Worm (Caenorhabditis elegans): ENCODE results near the gene tkt-1.

The tkt-1 gene

ce11 chrIV:10243276-10243675, at the start of gene tkt-1:
Gene tkt-1, plus strand, starts transcription at chrIV:10243612.
- TF ChIP-seq W03F9.2 (tag; optimal IDR thresholded peaks at IDR 0.05): no peak
- no peak for TF ChIP-seq dao-5 (tag; optimal IDR thresholded peaks at IDR 0.05)
- no peak for TF ChIP-seq him-1 (tag; optimal IDR thresholded peaks at IDR 0.05)

- TF ChIP-seq W03F9.2 (tag; optimal IDR thresholded peaks at IDR 0.05) (no peak), dao-5 (tag; optimal IDR thresholded peaks at IDR 0.05) (no peak), him-1 (tag; optimal IDR thresholded peaks at IDR 0.05) (no peak)
These were observed 49.1 kb upstream of the tkt-1 start, which contains the start of gene ptrg-1 for ce11 chrIV:10194345-10194744. Gene ptrg-1, minus strand, starts transcription at chrIV:10194445.

- TF ChIP-seq him-1 (tag; optimal IDR thresholded peaks at IDR 0.05): no peak
- TF ChIP-seq W03F9.2 (tag; optimal IDR thresholded peaks at IDR 0.05): peak; percentile 50
- TF ChIP-seq dao-5 (tag; optimal IDR thresholded peaks at IDR 0.05): no peak
These were observed 46.0 kb upstream of the tkt-1 start, which contains the start of gene gon-4 for ce11 chrIV:10197317-10197867. Gene gon-4, plus strand, starts transcription at chrIV:10197817.

ce11 chrIV:10206182-10206581, 37.2 kb upstream of the tkt-1 start, which contains the start of gene K04D7.6:
Gene K04D7.6, minus strand, starts transcription at chrIV:10206282.
- no peak for TF ChIP-seq W03F9.2 (tag; optimal IDR thresholded peaks at IDR 0.05)
- TF ChIP-seq him-1 (tag; optimal IDR thresholded peaks at IDR 0.05): no peak
- no peak for TF ChIP-seq dao-5 (tag; optimal IDR thresholded peaks at IDR 0.05)

- TF ChIP-seq W03F9.2 (tag; optimal IDR thresholded peaks at IDR 0.05): no peak
- TF ChIP-seq him-1 (tag; optimal IDR thresholded peaks at IDR 0.05): no peak
- TF ChIP-seq dao-5 (tag; optimal IDR thresholded peaks at IDR 0.05): no peak
These were observed 28.6 kb upstream of the tkt-1 start, which contains the start of gene abt-1 for ce11 chrIV:10214811-10215210. Gene abt-1, minus strand, starts transcription at chrIV:10214911.

- no peak for TF ChIP-seq dao-5 (tag; optimal IDR thresholded peaks at IDR 0.05)
These were observed 28.0 kb upstream of the tkt-1 start for ce11 chrIV:10215393-10215792.

- TF ChIP-seq dao-5 (tag; optimal IDR thresholded peaks at IDR 0.05) (no peak), W03F9.2 (tag; optimal IDR thresholded peaks at IDR 0.05) (no peak), him-1 (tag; optimal IDR thresholded peaks at IDR 0.05) (no peak)
These were observed 27.3 kb upstream of the tkt-1 start, which contains the start of gene col-124 for ce11 chrIV:10216078-10216477. Gene col-124, plus strand, starts transcription at chrIV:10216451.

ce11 chrIV:10216704-10217296, 26.6 kb upstream of the tkt-1 start:
- TF ChIP-seq him-1 (tag; optimal IDR thresholded peaks at IDR 0.05) (no peak), W03F9.2 (tag; optimal IDR thresholded peaks at IDR 0.05) (no peak)

- TF ChIP-seq him-1 (tag; optimal IDR thresholded peaks at IDR 0.05): no peak
- no peak for TF ChIP-seq W03F9.2 (tag; optimal IDR thresholded peaks at IDR 0.05)
- no peak for TF ChIP-seq dao-5 (tag; optimal IDR thresholded peaks at IDR 0.05)
These were observed 24.2 kb upstream of the tkt-1 start, which contains the start of gene qns-1 for ce11 chrIV:10219208-10219607. Gene qns-1, minus strand, starts transcription at chrIV:10219308.

ce11 chrIV:10221187-10221586, 22.2 kb upstream of the tkt-1 start, which contains the start of gene tram-1:
Gene tram-1, minus strand, starts transcription at chrIV:10221287.
- no peak for TF ChIP-seq W03F9.2 (tag; optimal IDR thresholded peaks at IDR 0.05)
- no peak for TF ChIP-seq dao-5 (tag; optimal IDR thresholded peaks at IDR 0.05)
- TF ChIP-seq him-1 (tag; optimal IDR thresholded peaks at IDR 0.05): no peak

- peak; percentile 7 for TF ChIP-seq him-1 (tag; optimal IDR thresholded peaks at IDR 0.05)
- no peak for TF ChIP-seq W03F9.2 (tag; optimal IDR thresholded peaks at IDR 0.05)
- TF ChIP-seq dao-5 (tag; optimal IDR thresholded peaks at IDR 0.05): no peak
These were observed 21.3 kb upstream of the tkt-1 start, which contains the start of gene C24F3.2 for ce11 chrIV:10222122-10222589. Gene C24F3.2, plus strand, starts transcription at chrIV:10222539.

- no peak for TF ChIP-seq W03F9.2 (tag; optimal IDR thresholded peaks at IDR 0.05)
These were observed 19.7 kb upstream of the tkt-1 start, which contains the start of gene nas-12 for ce11 chrIV:10223723-10224122. Gene nas-12, plus strand, starts transcription at chrIV:10224023.

ce11 chrIV:10227534-10227933, 15.9 kb upstream of the tkt-1 start, which contains the start of gene F01G10.6:
Gene F01G10.6, minus strand, starts transcription at chrIV:10227634.
- TF ChIP-seq W03F9.2 (tag; optimal IDR thresholded peaks at IDR 0.05) (no peak), dao-5 (tag; optimal IDR thresholded peaks at IDR 0.05) (no peak), him-1 (tag; optimal IDR thresholded peaks at IDR 0.05) (no peak)

ce11 chrIV:10230971-10231370, 12.4 kb upstream of the tkt-1 start, which contains the start of gene F01G10.5:
Gene F01G10.5, minus strand, starts transcription at chrIV:10231071.
- TF ChIP-seq W03F9.2 (tag; optimal IDR thresholded peaks at IDR 0.05) (no peak), him-1 (tag; optimal IDR thresholded peaks at IDR 0.05) (no peak), dao-5 (tag; optimal IDR thresholded peaks at IDR 0.05) (no peak)
